Worm (Caenorhabditis elegans): Measurements from ENCODE around the gene C31B8.9.

ce11 chrV:2881016-2881415 is 31.8 kb downstream of the C31B8.9 start, which contains the start of gene ifc-1:
- TF ChIP-seq him-1 (tag; optimal IDR thresholded peaks at IDR 0.05) (no peak), dao-5 (tag; optimal IDR thresholded peaks at IDR 0.05) (no peak), W03F9.2 (tag; optimal IDR thresholded peaks at IDR 0.05) (no peak)

All from whole organism, L4/young adult.